Fruit fly (Drosophila melanogaster) whole organism, embryonic: Measurements from ENCODE around the gene CG7342.

Source experiments
- Awh ChIP-seq: fragments of 200-800 bp; sonication (Bioruptor generic); IDR thresholded peaks from 2 replicates; pipeline ENCODE4, ENCODE4 v1.3.6; 2022; ENCODE audit warnings: missing biosample characterization, missing genetic modification characterization
- Blimp-1 ChIP-seq: fragments of 200-800 bp; sonication (Bioruptor generic); optimal IDR thresholded peaks from 3 replicates; lab custom pipeline; 2018; ENCODE audit warnings: missing biosample characterization, missing genetic modification characterization, mild to moderate bottlenecking, moderate library complexity, missing genetic modification reagents
- C15 ChIP-seq: fragments of 200-800 bp; sonication (Bioruptor generic); IDR thresholded peaks from 3 replicates; pipeline ENCODE4 v1.3.6; 2022; ENCODE audit warnings: missing biosample characterization, missing genetic modification characterization
- CG10274 ChIP-seq: fragments of 200-800 bp; sonication (Bioruptor generic); optimal IDR thresholded peaks from 3 replicates; lab custom pipeline; 2017; ENCODE audit warnings: missing biosample characterization, mild to moderate bottlenecking, missing genetic modification characterization
- CG10431 ChIP-seq: fragments of 200-800 bp; sonication (Bioruptor generic); optimal IDR thresholded peaks from 3 replicates; lab custom pipeline; 2018; ENCODE audit warnings: missing biosample characterization, mild to moderate bottlenecking, missing genetic modification characterization
- CG10959 ChIP-seq: fragments of 200-800 bp; sonication (Bioruptor generic); IDR thresholded peaks from 2 replicates; pipeline ENCODE4 v1.3.6; 2022; ENCODE audit warnings: missing biosample characterization, missing genetic modification characterization
- CG10979 ChIP-seq: fragments of 200-800 bp; sonication (Bioruptor generic); optimal IDR thresholded peaks from 2 replicates; lab custom pipeline; 2018; ENCODE audit warnings: missing biosample characterization, mild to moderate bottlenecking, missing genetic modification characterization, moderate library complexity
- CG12104 ChIP-seq: fragments of 200-800 bp; sonication (Bioruptor generic); optimal IDR thresholded peaks from 3 replicates; lab custom pipeline; 2016; ENCODE audit warnings: missing biosample characterization, missing genetic modification characterization
- CG12155 ChIP-seq: fragments of 200-800 bp; sonication (Bioruptor generic); optimal IDR thresholded peaks from 3 replicates; lab custom pipeline; 2016; ENCODE audit warnings: missing biosample characterization, missing genetic modification characterization
- CG12659 ChIP-seq: fragments of 200-800 bp; sonication (Bioruptor generic); optimal IDR thresholded peaks from 3 replicates; lab custom pipeline; 2017; ENCODE audit warnings: mild to moderate bottlenecking, missing biosample characterization, missing genetic modification reagents, missing genetic modification characterization
- CG13424 ChIP-seq: fragments of 200-800 bp; sonication (Bioruptor generic); optimal IDR thresholded peaks from 2 replicates; lab custom pipeline; 2019; ENCODE audit warnings: missing biosample characterization, mild to moderate bottlenecking, missing genetic modification characterization, moderate library complexity
- CG3163 ChIP-seq: fragments of 200-800 bp; sonication (Bioruptor generic); optimal IDR thresholded peaks from 3 replicates; lab custom pipeline; 2016; ENCODE audit warnings: missing biosample characterization, missing genetic modification characterization
- CG4617 ChIP-seq: fragments of 200-800 bp; sonication (Bioruptor generic); optimal IDR thresholded peaks from 3 replicates; lab custom pipeline; 2016; ENCODE audit warnings: missing biosample characterization, missing genetic modification characterization, borderline replicate concordance
- CG4730 ChIP-seq: fragments of 200-800 bp; sonication (Bioruptor generic); IDR thresholded peaks from 2 replicates; pipeline ENCODE4 v1.3.6; 2022; ENCODE audit warnings: missing biosample characterization, missing genetic modification characterization
- CG4820 ChIP-seq: fragments of 200-800 bp; sonication (Bioruptor generic); optimal IDR thresholded peaks from 3 replicates; lab custom pipeline; 2016; ENCODE audit warnings: missing biosample characterization, missing genetic modification characterization
- CG4854 ChIP-seq: fragments of 200-800 bp; sonication (Bioruptor generic); optimal IDR thresholded peaks from 2 replicates; lab custom pipeline; 2016; ENCODE audit warnings: missing biosample characterization, missing genetic modification characterization, inconsistent platforms
- CG6654 ChIP-seq: fragments of 200-800 bp; sonication (Bioruptor generic); optimal IDR thresholded peaks from 2 replicates; lab custom pipeline; 2017; ENCODE audit warnings: missing biosample characterization, mild to moderate bottlenecking, missing genetic modification characterization
- CG6813 ChIP-seq: fragments of 200-800 bp; sonication (Bioruptor generic); optimal IDR thresholded peaks from 2 replicates; lab custom pipeline; 2017; ENCODE audit warnings: missing biosample characterization, missing genetic modification characterization, mild to moderate bottlenecking, moderate library complexity, missing genetic modification reagents
- CG8765 ChIP-seq: fragments of 200-800 bp; sonication (Bioruptor generic); IDR thresholded peaks from 2 replicates; pipeline ENCODE4 v1.3.6; 2022; ENCODE audit warnings: missing biosample characterization, missing genetic modification characterization
- D19A ChIP-seq: fragments of 200-800 bp; optimal IDR thresholded peaks from 3 replicates; lab custom pipeline; 2019; ENCODE audit warnings: missing biosample characterization, mild to moderate bottlenecking, missing genetic modification characterization, moderate library complexity
- Hr78 ChIP-seq, 2 experiments: fragments of 200-800 bp in 1 of 2; fragments of >200 bp in 1 of 2; sonication (Bioruptor generic) in 1 of 2; optimal IDR thresholded peaks; 2 replicates each; lab custom pipeline; 2017 to 2019; ENCODE audit warnings: missing biosample characterization in 2 of 2, missing genetic modification characterization in 2 of 2, mild to moderate bottlenecking in 1 of 2, moderate library complexity in 1 of 2
- Lim3 ChIP-seq: fragments of 200-800 bp; sonication (Bioruptor generic); IDR thresholded peaks from 2 replicates; pipeline ENCODE4 v1.3.6; 2022; ENCODE audit warnings: missing biosample characterization, missing genetic modification characterization
- NC2β ChIP-seq: fragments of 200-800 bp; sonication (Bioruptor generic); optimal IDR thresholded peaks from 2 replicates; lab custom pipeline; 2016; ENCODE audit warnings: missing biosample characterization, missing genetic modification characterization
- NK7.1 ChIP-seq: fragments of 200-800 bp; sonication (Bioruptor generic); optimal IDR thresholded peaks from 3 replicates; lab custom pipeline; 2016; ENCODE audit warnings: missing biosample characterization, missing genetic modification characterization
- Pdp1 ChIP-seq, 2 experiments: fragments of 200-800 bp; sonication (Bioruptor generic); optimal IDR thresholded peaks; 3 replicates each; lab custom pipeline; 2016; ENCODE audit warnings: missing biosample characterization in 2 of 2, missing genetic modification characterization in 2 of 2, mild to moderate bottlenecking in 1 of 2, moderate library complexity in 1 of 2
- Rx ChIP-seq: fragments of 200-800 bp; sonication (Bioruptor generic); IDR thresholded peaks from 2 replicates; pipeline ENCODE4 v1.3.6; 2022; ENCODE audit warnings: missing biosample characterization, missing genetic modification characterization
- Sin3A ChIP-seq: fragments of >200 bp; optimal IDR thresholded peaks from 2 replicates; lab custom pipeline; 2018
- Ssrp ChIP-seq: fragments of 200-800 bp; sonication (Bioruptor generic); optimal IDR thresholded peaks from 2 replicates; lab custom pipeline; 2018; ENCODE audit warnings: missing biosample characterization, mild to moderate bottlenecking, missing genetic modification characterization, moderate library complexity
- bowl ChIP-seq: fragments of 200-800 bp; sonication (Bioruptor generic); IDR thresholded peaks from 2 replicates; pipeline ENCODE4 v1.3.6; 2022; ENCODE audit warnings: missing biosample characterization, missing genetic modification characterization
- cato ChIP-seq: fragments of 200-800 bp; sonication (Bioruptor generic); optimal IDR thresholded peaks from 2 replicates; lab custom pipeline; 2016; ENCODE audit warnings: missing biosample characterization, missing genetic modification characterization, borderline replicate concordance
- crol ChIP-seq: fragments of 200-800 bp; sonication (Bioruptor generic); IDR thresholded peaks from 2 replicates; pipeline ENCODE4 v1.3.6; 2022; ENCODE audit warnings: missing biosample characterization, missing genetic modification characterization
- dati ChIP-seq: fragments of 200-800 bp; sonication (Bioruptor generic); IDR thresholded peaks from 2 replicates; pipeline ENCODE4 v1.3.6; 2022; ENCODE audit warnings: missing biosample characterization, missing genetic modification characterization
- dpn ChIP-seq, 2 experiments: fragments of 200-800 bp; sonication (Bioruptor generic); optimal IDR thresholded peaks; 3 replicates each; lab custom pipeline; 2016; ENCODE audit warnings: missing biosample characterization in 2 of 2, missing genetic modification characterization in 2 of 2
- fd64A ChIP-seq: fragments of 200-800 bp; sonication (Bioruptor generic); optimal IDR thresholded peaks from 3 replicates; lab custom pipeline; 2018; ENCODE audit warnings: missing biosample characterization, mild to moderate bottlenecking, missing genetic modification characterization
- hbn ChIP-seq: fragments of 200-800 bp; sonication (Bioruptor generic); IDR thresholded peaks from 2 replicates; pipeline ENCODE4 v1.3.6; 2022; ENCODE audit warnings: missing biosample characterization, missing genetic modification characterization; ENCODE audit not compliant: partially characterized antibody
- hkb ChIP-seq, 2 experiments: fragments of 200-800 bp in 1 of 2; fragments of >200 bp in 1 of 2; sonication (Bioruptor generic) in 1 of 2; IDR thresholded peaks in 1 of 2; optimal IDR thresholded peaks in 1 of 2; 2 replicates each; pipeline versions ENCODE4 v1.3.6 to Lab custom; 2017 to 2022; ENCODE audit warnings: missing biosample characterization in 1 of 2, missing genetic modification characterization in 1 of 2
- ind ChIP-seq: fragments of 200-800 bp; sonication (Bioruptor generic); optimal IDR thresholded peaks from 3 replicates; lab custom pipeline; 2016; ENCODE audit warnings: missing biosample characterization, missing genetic modification characterization
- inv ChIP-seq: fragments of 200-800 bp; sonication (Bioruptor generic); IDR thresholded peaks from 2 replicates; pipeline ENCODE4 v1.3.6; 2022; ENCODE audit warnings: missing biosample characterization, missing genetic modification characterization; ENCODE audit not compliant: partially characterized antibody
- kay ChIP-seq: fragments of 200-800 bp; sonication (Bioruptor generic); optimal IDR thresholded peaks from 2 replicates; lab custom pipeline; 2016; ENCODE audit warnings: missing biosample characterization, missing genetic modification characterization
- knrl ChIP-seq: fragments of 200-800 bp; sonication (Bioruptor generic); IDR thresholded peaks from 3 replicates; pipeline ENCODE4 v1.3.6; 2022; ENCODE audit warnings: missing biosample characterization, missing genetic modification characterization; ENCODE audit not compliant: partially characterized antibody
- lab ChIP-seq: fragments of 200-800 bp; sonication (Bioruptor generic); optimal IDR thresholded peaks from 3 replicates; lab custom pipeline; 2017; ENCODE audit warnings: missing biosample characterization, missing genetic modification characterization, mild to moderate bottlenecking, moderate library complexity, missing genetic modification reagents
- lmd ChIP-seq: fragments of 200-800 bp; sonication (Bioruptor generic); IDR thresholded peaks from 2 replicates; pipeline ENCODE4 v1.3.6; 2022; ENCODE audit warnings: missing biosample characterization, missing genetic modification characterization
- rib ChIP-seq: fragments of 200-800 bp; sonication (Bioruptor generic); IDR thresholded peaks from 2 replicates; pipeline ENCODE4 v1.3.6; 2022; ENCODE audit warnings: missing biosample characterization, missing genetic modification characterization
- ro ChIP-seq: fragments of 200-800 bp; sonication (Bioruptor generic); IDR thresholded peaks from 2 replicates; pipeline ENCODE4 v1.3.6; 2022; ENCODE audit warnings: missing biosample characterization, missing genetic modification characterization
- slou ChIP-seq: fragments of 200-800 bp; sonication (Bioruptor generic); optimal IDR thresholded peaks from 3 replicates; lab custom pipeline; 2016; ENCODE audit warnings: missing biosample characterization, missing genetic modification characterization
- so ChIP-seq: fragments of 200-800 bp; sonication (Bioruptor generic); IDR thresholded peaks from 3 replicates; pipeline ENCODE4 v1.3.6; 2022; ENCODE audit warnings: missing biosample characterization, missing genetic modification characterization
- sqz ChIP-seq: fragments of 200-800 bp; sonication (Bioruptor generic); optimal IDR thresholded peaks from 3 replicates; lab custom pipeline; 2018; ENCODE audit warnings: missing biosample characterization, mild to moderate bottlenecking, missing genetic modification characterization
- tna ChIP-seq: fragments of 200-800 bp; sonication (Bioruptor generic); IDR thresholded peaks from 2 replicates; pipeline ENCODE4 v1.3.6; 2022; ENCODE audit warnings: missing biosample characterization, missing genetic modification characterization; ENCODE audit not compliant: partially characterized antibody
- wdn ChIP-seq: fragments of 200-800 bp; sonication (Bioruptor generic); IDR thresholded peaks from 2 replicates; pipeline ENCODE4 v1.3.6; 2022; ENCODE audit warnings: missing biosample characterization, missing genetic modification characterization

CG7342 gene

dm6 chr3R:19642092-19642892, 39.1 kb downstream of the CG7342 start, which contains the start of gene subdued (continued):
- no peak for TF ChIP-seq Hr78 (GFP tag; optimal IDR thresholded peaks at IDR 0.05; lab: Kevin White, UChicago)
- peak; percentile 7 for TF ChIP-seq Sin3A (lab: Kevin White, UChicago)
- TF ChIP-seq dati (GFP tag; lab: Robert Waterston, UW): no peak
- no peak for TF ChIP-seq tna (GFP tag; lab: Robert Waterston, UW)
- no peak for TF ChIP-seq knrl (GFP tag; lab: Robert Waterston, UW)
- no peak for TF ChIP-seq CG4820 (GFP tag; lab: Kevin White, UChicago)
- TF ChIP-seq Awh: no peak
- TF ChIP-seq wdn (GFP tag; lab: Robert Waterston, UW): no peak
- no peak for TF ChIP-seq Lim3 (GFP tag; lab: Robert Waterston, UW)
- no peak for TF ChIP-seq CG10431
- no peak for TF ChIP-seq so (GFP tag; lab: Robert Waterston, UW)
- no peak for TF ChIP-seq CG3163 (GFP tag; lab: Kevin White, UChicago)
- TF ChIP-seq CG10959 (GFP tag; lab: Robert Waterston, UW): no peak
- no peak for TF ChIP-seq ind (GFP tag; lab: Kevin White, UChicago)
- no peak for TF ChIP-seq CG4617 (GFP tag; lab: Kevin White, UChicago)
- TF ChIP-seq lmd (GFP tag; lab: Robert Waterston, UW): no peak
- no peak for TF ChIP-seq Blimp-1 (GFP tag; lab: Kevin White, UChicago)
- no peak for TF ChIP-seq bowl (GFP tag; lab: Robert Waterston, UW)
- TF ChIP-seq fd64A (GFP tag; lab: Kevin White, UChicago): no peak
- no peak for TF ChIP-seq kay (GFP tag; lab: Kevin White, UChicago)
- TF ChIP-seq NC2β (GFP tag; lab: Kevin White, UChicago): no peak
- no peak for TF ChIP-seq hbn (GFP tag; lab: Robert Waterston, UW)
- TF ChIP-seq CG13424: no peak
- no peak for TF ChIP-seq CG12659
- no peak for TF ChIP-seq CG12104 (GFP tag; lab: Kevin White, UChicago)
- TF ChIP-seq sqz (GFP tag; lab: Kevin White, UChicago): no peak
- no peak for TF ChIP-seq CG12155 (GFP tag; lab: Kevin White, UChicago)
- TF ChIP-seq Pdp1 (GFP tag; optimal IDR thresholded peaks at IDR 0.05; lab: Kevin White, UChicago): peak in 1 of 2 experiments; percentile 51
- no peak for TF ChIP-seq Ssrp (tag; lab: Kevin White, UChicago)
- TF ChIP-seq CG10274 (GFP tag; lab: Kevin White, UChicago): no peak
- no peak for TF ChIP-seq CG8765
- TF ChIP-seq CG6654 (GFP tag; lab: Kevin White, UChicago): no peak
- TF ChIP-seq C15: no peak
- peak; percentile 4 for TF ChIP-seq CG6813 (GFP tag; lab: Kevin White, UChicago)
- peak; percentile 29; the same call in 1 of the 2 replicates for TF ChIP-seq rib (GFP tag; lab: Robert Waterston, UW)
- TF ChIP-seq crol (GFP tag; lab: Robert Waterston, UW): peak; percentile 91
- TF ChIP-seq inv (GFP tag; lab: Robert Waterston, UW): peak; percentile 30; the same call in 1 of the 2 replicates
- TF ChIP-seq CG4854 (GFP tag; lab: Kevin White, UChicago): no peak
- no peak for TF ChIP-seq lab (GFP tag; lab: Kevin White, UChicago)
- no peak for TF ChIP-seq ro (GFP tag; lab: Robert Waterston, UW)
- TF ChIP-seq NK7.1 (GFP tag; lab: Kevin White, UChicago): no peak
- no peak for TF ChIP-seq Rx (GFP tag; lab: Robert Waterston, UW)
- TF ChIP-seq slou (GFP tag; lab: Kevin White, UChicago): no peak
- no peak for TF ChIP-seq cato (GFP tag; lab: Kevin White, UChicago)
- TF ChIP-seq CG10979: no peak
- TF ChIP-seq dpn (GFP tag; optimal IDR thresholded peaks at IDR 0.05; lab: Kevin White, UChicago): no peak
- TF ChIP-seq D19A (tag; lab: Kevin White, UChicago): no peak
- TF ChIP-seq CG4730: no peak
- no peak for TF ChIP-seq hkb (optimal IDR thresholded peaks at IDR 0.05; lab: Kevin White, UChicago)
- no peak for TF ChIP-seq hkb (GFP tag; IDR thresholded peaks at IDR 0.05; lab: Robert Waterston, UW)
